Worm (Caenorhabditis elegans) whole organism, late embryonic: ENCODE results near the gene Y22D7AL.4.

Source experiments
- C08G9.2 ChIP-seq: sonication (generic microtip); optimal IDR thresholded peaks from 2 replicates; lab custom pipeline; 2016; ENCODE audit warnings: mild to moderate bottlenecking, missing genetic modification characterization, moderate library complexity, missing compliant biosample characterization
- K02D7.2 ChIP-seq: sonication (generic microtip); optimal IDR thresholded peaks from 2 replicates; lab custom pipeline; 2017; ENCODE audit warnings: mild to moderate bottlenecking, missing genetic modification characterization, missing compliant biosample characterization
- ceh-14 ChIP-seq: sonication (generic microtip); optimal IDR thresholded peaks from 2 replicates; lab custom pipeline; 2016; ENCODE audit warnings: missing genotype, missing genetic modification characterization, missing compliant biosample characterization
- ceh-18 ChIP-seq: sonication (generic microtip); optimal IDR thresholded peaks from 2 replicates; lab custom pipeline; 2016; ENCODE audit warnings: missing genetic modification characterization, missing compliant biosample characterization
- ceh-19 ChIP-seq: fragments of 200-800 bp; sonication (Bioruptor generic); optimal IDR thresholded peaks from 2 replicates; lab custom pipeline; 2018; ENCODE audit warnings: mild to moderate bottlenecking, missing genetic modification characterization, missing compliant biosample characterization
- ceh-2 ChIP-seq: sonication (generic microtip); optimal IDR thresholded peaks from 2 replicates; lab custom pipeline; 2016; ENCODE audit warnings: missing genotype, missing genetic modification characterization, missing compliant biosample characterization
- ceh-22 ChIP-seq: sonication (generic microtip); optimal IDR thresholded peaks from 2 replicates; lab custom pipeline; 2017; ENCODE audit warnings: missing biosample characterization, missing genetic modification characterization
- ceh-24 ChIP-seq: sonication (generic microtip); optimal IDR thresholded peaks from 2 replicates; lab custom pipeline; 2016; ENCODE audit warnings: mild to moderate bottlenecking, missing genetic modification characterization, missing compliant biosample characterization
- ceh-31 ChIP-seq: sonication (generic microtip); optimal IDR thresholded peaks from 2 replicates; lab custom pipeline; 2016; ENCODE audit warnings: missing genetic modification characterization, missing compliant biosample characterization
- ceh-34 ChIP-seq: sonication (generic microtip); optimal IDR thresholded peaks from 2 replicates; lab custom pipeline; 2016; ENCODE audit warnings: mild to moderate bottlenecking, missing genetic modification characterization, missing compliant biosample characterization
- ceh-45 ChIP-seq: fragments of 200-800 bp; sonication (Bioruptor generic); IDR thresholded peaks from 2 replicates; pipeline ENCODE4 v1.3.6; 2022; ENCODE audit warnings: missing genetic modification reagents, missing genetic modification characterization, missing compliant biosample characterization
- ceh-48 ChIP-seq: sonication (generic microtip); optimal IDR thresholded peaks from 2 replicates; lab custom pipeline; 2016; ENCODE audit warnings: missing genetic modification characterization, inconsistent platforms, missing compliant biosample characterization
- ceh-9 ChIP-seq: sonication (generic microtip); optimal IDR thresholded peaks from 2 replicates; lab custom pipeline; 2016; ENCODE audit warnings: mild to moderate bottlenecking, missing genetic modification characterization, inconsistent platforms, missing compliant biosample characterization
- che-1 ChIP-seq: sonication (generic microtip); optimal IDR thresholded peaks from 2 replicates; lab custom pipeline; 2016; ENCODE audit warnings: mild to moderate bottlenecking, missing genetic modification characterization, missing compliant biosample characterization
- dmd-4 ChIP-seq: sonication (generic microtip); optimal IDR thresholded peaks from 2 replicates; lab custom pipeline; 2016; ENCODE audit warnings: borderline replicate concordance, missing genetic modification characterization, missing compliant biosample characterization
- dve-1 ChIP-seq: sonication (generic microtip); optimal IDR thresholded peaks from 2 replicates; lab custom pipeline; 2017; ENCODE audit warnings: antibody characterized with exemption, mild to moderate bottlenecking, missing genetic modification characterization, missing compliant biosample characterization
- elt-4 ChIP-seq: sonication (generic microtip); optimal IDR thresholded peaks from 2 replicates; lab custom pipeline; 2016; ENCODE audit warnings: missing genetic modification characterization, missing compliant biosample characterization
- ets-4 ChIP-seq: sonication (generic microtip); optimal IDR thresholded peaks from 2 replicates; lab custom pipeline; 2016; ENCODE audit warnings: missing genetic modification characterization, missing compliant biosample characterization
- fax-1 ChIP-seq: sonication (generic microtip); optimal IDR thresholded peaks from 2 replicates; lab custom pipeline; 2016; ENCODE audit warnings: missing genotype, missing genetic modification characterization, missing compliant biosample characterization
- fkh-10 ChIP-seq: fragments of 150-350 bp; optimal IDR thresholded peaks from 2 replicates; lab custom pipeline; 2014; ENCODE audit warnings: missing biosample characterization, missing genetic modification reagents, missing genetic modification characterization
- fkh-6 ChIP-seq: sonication (generic microtip); optimal IDR thresholded peaks from 2 replicates; lab custom pipeline; 2016; ENCODE audit warnings: missing genetic modification characterization, missing compliant biosample characterization
- gmeb-2 ChIP-seq: sonication (generic microtip); optimal IDR thresholded peaks from 2 replicates; lab custom pipeline; 2016; ENCODE audit warnings: missing genetic modification characterization, inconsistent platforms, missing compliant biosample characterization
- hlh-13 ChIP-seq: fragments of 200-800 bp; sonication (Bioruptor generic); optimal IDR thresholded peaks from 2 replicates; lab custom pipeline; 2018; ENCODE audit warnings: mild to moderate bottlenecking, missing genetic modification characterization, missing compliant biosample characterization
- hlh-15 ChIP-seq: sonication (generic microtip); optimal IDR thresholded peaks from 2 replicates; lab custom pipeline; 2016; ENCODE audit warnings: missing genetic modification characterization, missing compliant biosample characterization
- hlh-30 ChIP-seq: sonication (generic microtip); optimal IDR thresholded peaks from 2 replicates; lab custom pipeline; 2017; ENCODE audit warnings: antibody characterized with exemption, missing genetic modification characterization, missing compliant biosample characterization; ENCODE audit not compliant: insufficient read depth
- hlh-6 ChIP-seq: sonication (generic microtip); optimal IDR thresholded peaks from 2 replicates; lab custom pipeline; 2016; ENCODE audit warnings: missing genotype, missing genetic modification characterization, missing compliant biosample characterization
- lin-11 ChIP-seq: fragments of 200-800 bp; sonication (Bioruptor generic); optimal IDR thresholded peaks from 2 replicates; lab custom pipeline; 2018; ENCODE audit warnings: mild to moderate bottlenecking, missing genetic modification characterization, missing compliant biosample characterization
- mec-3 ChIP-seq: sonication (generic microtip); optimal IDR thresholded peaks from 2 replicates; lab custom pipeline; 2016; ENCODE audit warnings: borderline replicate concordance, missing genetic modification characterization, missing compliant biosample characterization
- nhr-11 ChIP-seq: fragments of 150-350 bp; optimal IDR thresholded peaks from 2 replicates; lab custom pipeline; 2014; ENCODE audit warnings: missing biosample characterization, missing genetic modification characterization
- odd-2 ChIP-seq: sonication (generic microtip); optimal IDR thresholded peaks from 2 replicates; lab custom pipeline; 2017; ENCODE audit warnings: antibody characterized with exemption, mild to moderate bottlenecking, missing genetic modification characterization, missing compliant biosample characterization
- pag-3 ChIP-seq: sonication (generic microtip); optimal IDR thresholded peaks from 2 replicates; lab custom pipeline; 2016; ENCODE audit warnings: missing compliant biosample characterization, missing genetic modification characterization, borderline replicate concordance
- pha-2 ChIP-seq: sonication (generic microtip); optimal IDR thresholded peaks from 2 replicates; lab custom pipeline; 2017; ENCODE audit warnings: mild to moderate bottlenecking, missing genetic modification characterization, missing compliant biosample characterization
- pha-4 ChIP-seq: fragments of 150-350 bp; optimal IDR thresholded peaks from 2 replicates; lab custom pipeline; 2018; ENCODE audit warnings: missing biosample characterization, missing genetic modification reagents, missing genetic modification characterization
- pqm-1 ChIP-seq: sonication (generic microtip); optimal IDR thresholded peaks from 2 replicates; lab custom pipeline; 2016; ENCODE audit warnings: missing genetic modification characterization, missing compliant biosample characterization
- pros-1 ChIP-seq: fragments of 150-350 bp; optimal IDR thresholded peaks from 2 replicates; lab custom pipeline; 2014; ENCODE audit warnings: missing biosample characterization, missing genetic modification reagents, missing genetic modification characterization
- rnt-1 ChIP-seq: sonication (generic microtip); optimal IDR thresholded peaks from 2 replicates; lab custom pipeline; 2016; ENCODE audit warnings: missing genetic modification characterization, missing compliant biosample characterization
- sdc-2 ChIP-seq: sonication (generic microtip); optimal IDR thresholded peaks from 2 replicates; lab custom pipeline; 2016; ENCODE audit warnings: missing genotype, missing genetic modification characterization, missing compliant biosample characterization
- sox-2 ChIP-seq: fragments of 200-800 bp; sonication (Bioruptor generic); IDR thresholded peaks from 2 replicates; pipeline ENCODE4 v1.3.6; 2022; ENCODE audit warnings: missing genetic modification reagents, missing genetic modification characterization, missing compliant biosample characterization
- syd-9 ChIP-seq: sonication (generic microtip); optimal IDR thresholded peaks from 2 replicates; lab custom pipeline; 2016; ENCODE audit warnings: mild to moderate bottlenecking, missing genetic modification characterization, moderate library complexity, missing compliant biosample characterization
- tbx-2 ChIP-seq: sonication (generic microtip); optimal IDR thresholded peaks from 2 replicates; lab custom pipeline; 2016; ENCODE audit warnings: missing genetic modification characterization, missing compliant biosample characterization
- tbx-7 ChIP-seq: sonication (generic microtip); optimal IDR thresholded peaks from 2 replicates; lab custom pipeline; 2016; ENCODE audit warnings: missing genotype, missing genetic modification characterization, missing compliant biosample characterization
- unc-3 ChIP-seq, 2 experiments: fragments of 200-800 bp in 1 of 2; sonication (Bioruptor generic) in 1 of 2; sonication (generic microtip) in 1 of 2; conservative IDR thresholded peaks in 1 of 2; optimal IDR thresholded peaks in 1 of 2; 2 replicates each; pipeline versions ENCODE4 v1.3.6 to Lab custom; 2016 to 2022; ENCODE audit warnings: missing compliant biosample characterization in 2 of 2, missing genetic modification characterization in 2 of 2, missing genetic modification reagents in 1 of 2
- unc-42 ChIP-seq: sonication (generic microtip); optimal IDR thresholded peaks from 2 replicates; lab custom pipeline; 2016; ENCODE audit warnings: missing genotype, missing genetic modification characterization, missing compliant biosample characterization
- unc-55 ChIP-seq: sonication (generic microtip); optimal IDR thresholded peaks from 2 replicates; lab custom pipeline; 2017; ENCODE audit warnings: missing biosample characterization, missing genetic modification reagents, missing genetic modification characterization
- unc-86 ChIP-seq: sonication (generic microtip); optimal IDR thresholded peaks from 2 replicates; lab custom pipeline; 2016; ENCODE audit warnings: missing genetic modification characterization, missing compliant biosample characterization
- ztf-16 ChIP-seq: sonication (generic microtip); optimal IDR thresholded peaks from 2 replicates; lab custom pipeline; 2017; ENCODE audit warnings: missing genetic modification characterization, missing compliant biosample characterization

Y22D7AL.4 gene

ce11 chrIII:1616245-1617026 is 10.0 kb upstream of the Y22D7AL.4 start:
- TF ChIP-seq pros-1 (tag; lab: Kevin White, UChicago): no peak
- no peak for TF ChIP-seq C08G9.2 (tag; lab: Kevin White, UChicago)
- TF ChIP-seq unc-3 (GFP tag; conservative IDR thresholded peaks at IDR 0.05; lab: Robert Waterston, UW): no peak
- no peak for TF ChIP-seq unc-3 (tag; optimal IDR thresholded peaks at IDR 0.05; lab: Kevin White, UChicago)
- peak; percentile 28 for TF ChIP-seq gmeb-2
- TF ChIP-seq, all 69 proteins: peak for 1

DNA sequence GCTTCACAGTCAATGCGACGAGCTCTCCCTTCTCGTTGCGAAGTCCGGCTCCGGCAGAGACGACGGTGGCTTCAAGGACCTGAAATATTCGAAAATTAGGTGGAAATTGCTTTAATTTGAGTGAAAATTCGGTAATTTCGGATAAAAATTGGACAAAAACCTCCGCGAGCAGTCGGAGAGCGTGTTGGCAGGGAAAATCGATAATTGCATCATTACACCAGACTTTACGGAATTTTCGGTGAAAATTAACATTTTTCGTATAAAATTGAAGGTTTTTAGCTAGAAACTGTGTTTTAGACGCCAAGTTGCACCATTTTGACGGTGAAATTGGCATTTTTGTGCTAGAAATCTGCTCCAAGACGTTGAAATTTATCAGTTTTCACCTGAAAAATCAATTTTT is 8.1 kb upstream of the Y22D7AL.4 start:
- TF ChIP-seq hlh-30 (tag; lab: Kevin White, UChicago): no peak
- TF ChIP-seq ceh-48: peak; percentile 45

DNA sequence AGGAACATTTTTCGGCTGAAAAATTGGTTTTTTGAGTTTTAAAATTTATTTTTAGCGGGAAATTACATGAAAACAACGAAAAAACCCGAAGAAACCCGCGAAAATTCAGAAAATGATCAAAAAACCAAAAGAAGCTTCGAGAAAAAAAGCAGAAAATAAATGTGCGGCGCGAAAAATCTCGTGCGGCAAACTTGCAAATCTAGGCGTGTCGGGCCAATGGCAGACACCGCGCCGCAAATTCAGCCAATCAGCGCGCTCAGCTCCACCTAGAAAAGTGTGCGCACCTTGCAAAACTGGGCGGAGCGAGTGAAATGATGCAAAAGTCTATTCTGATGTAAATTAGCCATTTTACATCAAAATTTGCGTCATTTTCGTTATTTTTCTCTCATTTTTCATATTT is 7.5 kb upstream of the Y22D7AL.4 start, which contains the start of gene Y22D7AL.10:
TSS of gene Y22D7AL.10 (minus strand) at position 15 of the 400 bp plus-strand sequence.
- peak; percentile 55 for TF ChIP-seq fkh-10 (GFP tag; lab: Kevin White, UChicago)
- TF ChIP-seq ceh-45 (GFP tag; lab: Robert Waterston, UW): 0 out of 2 replicates have a peak, but pooled peaks have one; percentile 63
- TF ChIP-seq sdc-2 (tag; lab: Kevin White, UChicago): peak; percentile 73
- no peak for TF ChIP-seq unc-55
- TF ChIP-seq che-1 (tag; lab: Kevin White, UChicago): peak; percentile 72
- TF ChIP-seq hlh-15 (tag; lab: Kevin White, UChicago): peak; percentile 7
- peak; percentile 85 for TF ChIP-seq syd-9 (tag; lab: Kevin White, UChicago)
- peak; percentile 51 for TF ChIP-seq ceh-48
- TF ChIP-seq sox-2: peak; percentile 64
- peak; percentile 96 for TF ChIP-seq rnt-1 (tag; lab: Kevin White, UChicago)
- TF ChIP-seq ceh-34 (tag; lab: Kevin White, UChicago): peak; percentile 95
- no peak for TF ChIP-seq nhr-11
- TF ChIP-seq pqm-1: peak; percentile 80
- TF ChIP-seq hlh-30 (tag; lab: Kevin White, UChicago): peak; percentile 81
- TF ChIP-seq mec-3 (tag; lab: Kevin White, UChicago): no peak
- peak; percentile 85 for TF ChIP-seq C08G9.2 (tag; lab: Kevin White, UChicago)
- TF ChIP-seq hlh-6 (tag; lab: Kevin White, UChicago): peak; percentile 82
- TF ChIP-seq ceh-9 (tag; lab: Kevin White, UChicago): no peak
- peak; percentile 94 for TF ChIP-seq unc-86
- TF ChIP-seq ceh-22 (tag; lab: Kevin White, UChicago): peak; percentile 21
- peak; percentile 85 for TF ChIP-seq ceh-2 (tag; lab: Kevin White, UChicago)
- peak; percentile 67 for TF ChIP-seq lin-11 (tag; lab: Kevin White, UChicago)
- TF ChIP-seq ceh-19 (GFP tag; lab: Kevin White, UChicago): peak; percentile 87
- TF ChIP-seq ceh-31 (tag; lab: Kevin White, UChicago): peak; percentile 95
- peak; percentile 84 for TF ChIP-seq pha-2
- peak; percentile 66 for TF ChIP-seq tbx-7 (tag; lab: Kevin White, UChicago)
- TF ChIP-seq hlh-13 (GFP tag; lab: Kevin White, UChicago): peak; percentile 28
- peak; percentile 90 for TF ChIP-seq ceh-14 (tag; lab: Kevin White, UChicago)
- peak; percentile 97 for TF ChIP-seq tbx-2
- TF ChIP-seq odd-2 (tag; lab: Kevin White, UChicago): peak; percentile 45
- peak; percentile 41 for TF ChIP-seq dmd-4
- peak; percentile 76 for TF ChIP-seq fkh-6 (tag; lab: Kevin White, UChicago)
- no peak for TF ChIP-seq pha-4 (tag; lab: Kevin White, UChicago)
- TF ChIP-seq dve-1 (tag; lab: Kevin White, UChicago): peak; percentile 83
- peak; percentile 80 for TF ChIP-seq fax-1
- TF ChIP-seq elt-4 (tag; lab: Kevin White, UChicago): no peak
- TF ChIP-seq ztf-16: peak; percentile 89
- peak; percentile 82 for TF ChIP-seq K02D7.2 (tag; lab: Kevin White, UChicago)
- peak; percentile 97 for TF ChIP-seq ceh-18
- TF ChIP-seq ceh-24: peak; percentile 16
- TF ChIP-seq ets-4 (tag; lab: Kevin White, UChicago): peak; percentile 49
- TF ChIP-seq unc-42: peak; percentile 89
- no peak for TF ChIP-seq pag-3 (tag; lab: Kevin White, UChicago)
